Fruit fly (Drosophila melanogaster): ENCODE data around the gene sna.

dm6 chr2L:15479670-15480197, 1.7 kb upstream of the sna start:
- TF ChIP-seq CG8478 (optimal IDR thresholded peaks at IDR 0.05) (no peak), CTCF (optimal IDR thresholded peaks at IDR 0.05) (no peak)
